Fruit fly (Drosophila melanogaster) whole organism: ENCODE data around the gene CG3040.

Experiments
- CG8478 ChIP-seq: fragments of >200 bp; optimal IDR thresholded peaks from 2 replicates; lab custom pipeline; 2018; ENCODE audit warnings: inconsistent platforms
- Dll ChIP-seq: fragments of >200 bp; optimal IDR thresholded peaks from 2 replicates; lab custom pipeline; 2017
- pan ChIP-seq: fragments of >200 bp; optimal IDR thresholded peaks from 2 replicates; lab custom pipeline; 2017
- psq ChIP-seq: fragments of >200 bp; optimal IDR thresholded peaks from 2 replicates; lab custom pipeline; 2017

DNA sequence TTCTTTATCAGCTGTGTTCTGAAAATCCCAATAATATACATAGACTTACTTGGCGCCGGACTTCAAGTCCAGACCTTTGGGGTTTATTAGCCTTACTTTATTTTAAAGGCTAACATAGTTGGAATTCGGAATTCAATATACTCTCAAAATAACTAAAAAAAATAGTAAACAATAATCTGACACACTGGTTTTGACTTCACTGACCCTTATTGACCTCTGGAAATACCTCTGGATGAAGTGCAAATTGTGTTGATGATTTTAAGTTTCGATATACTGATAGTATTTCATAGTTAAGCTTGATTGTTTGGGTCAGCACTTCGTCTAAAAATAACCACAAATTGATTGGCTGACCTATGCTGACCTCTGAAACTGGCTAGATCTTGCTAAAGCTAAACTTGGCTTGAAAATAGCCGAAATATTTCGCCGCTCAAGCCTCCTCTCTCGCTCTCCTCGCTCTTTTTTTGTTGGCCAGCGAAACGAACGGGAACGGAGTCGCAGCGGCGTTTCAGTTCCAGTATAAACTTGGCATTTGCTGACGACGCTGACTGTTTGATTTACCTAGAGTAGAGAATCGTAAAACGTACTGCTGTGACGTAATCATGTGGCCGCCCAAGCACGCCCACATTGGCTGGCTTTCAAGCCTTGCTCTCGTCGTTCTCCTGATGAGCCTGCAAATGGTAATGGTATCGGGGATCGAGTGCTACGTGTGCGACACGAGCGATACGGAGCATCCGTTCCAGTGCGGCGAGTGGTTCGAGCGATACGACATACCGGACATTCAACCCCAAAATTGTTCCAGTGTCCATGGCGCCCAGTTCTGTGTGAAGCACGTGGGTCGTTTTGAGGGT lies 13.0 kb upstream of the CG3040 start, which contains the start of gene bou:
- TF ChIP-seq psq (no peak), CG8478 (lab: Kevin White, UChicago) (no peak), Dll (no peak), pan (lab: Kevin White, UChicago) (no peak)
